Worm (Caenorhabditis elegans): ENCODE data around the gene K08H2.3.

ce11 chrX:13227778-13228177, 9.4 kb upstream of the K08H2.3 start:
- TF ChIP-seq nhr-12 (tag; optimal IDR thresholded peaks at IDR 0.05) (no peak), ama-1 (optimal IDR thresholded peaks at IDR 0.05) (no peak), nhr-76 (tag; optimal IDR thresholded peaks at IDR 0.05) (no peak), ceh-9 (tag; optimal IDR thresholded peaks at IDR 0.05) (no peak), fkh-10 (GFP tag; optimal IDR thresholded peaks at IDR 0.05) (no peak), nhr-237 (tag; optimal IDR thresholded peaks at IDR 0.05) (no peak), nhr-23 (tag; optimal IDR thresholded peaks at IDR 0.05) (no peak), ZK546.5 (tag; optimal IDR thresholded peaks at IDR 0.05) (no peak)
